Worm (Caenorhabditis elegans): ENCODE results near the gene Y7A5A.3.

The Y7A5A.3 gene

ce11 chrX:15736419-15736818 lies 48.1 kb downstream of the Y7A5A.3 start (continued):
- TF ChIP-seq fkh-4 (tag; optimal IDR thresholded peaks at IDR 0.05; ENCODE audit: borderline replicate concordance) (no peak), snpc-4 (tag; optimal IDR thresholded peaks at IDR 0.05) (peak; percentile 58), dsc-1 (tag; optimal IDR thresholded peaks at IDR 0.05) (peak; percentile 74), ceh-82 (tag; optimal IDR thresholded peaks at IDR 0.05) (peak; percentile 45 to 75 (median 62)), swsn-7 (tag; optimal IDR thresholded peaks at IDR 0.05) (peak; percentile 44)

Data from whole organism, L1 larva.